Fruit fly (Drosophila melanogaster): ENCODE results near the gene lds.

DNA sequence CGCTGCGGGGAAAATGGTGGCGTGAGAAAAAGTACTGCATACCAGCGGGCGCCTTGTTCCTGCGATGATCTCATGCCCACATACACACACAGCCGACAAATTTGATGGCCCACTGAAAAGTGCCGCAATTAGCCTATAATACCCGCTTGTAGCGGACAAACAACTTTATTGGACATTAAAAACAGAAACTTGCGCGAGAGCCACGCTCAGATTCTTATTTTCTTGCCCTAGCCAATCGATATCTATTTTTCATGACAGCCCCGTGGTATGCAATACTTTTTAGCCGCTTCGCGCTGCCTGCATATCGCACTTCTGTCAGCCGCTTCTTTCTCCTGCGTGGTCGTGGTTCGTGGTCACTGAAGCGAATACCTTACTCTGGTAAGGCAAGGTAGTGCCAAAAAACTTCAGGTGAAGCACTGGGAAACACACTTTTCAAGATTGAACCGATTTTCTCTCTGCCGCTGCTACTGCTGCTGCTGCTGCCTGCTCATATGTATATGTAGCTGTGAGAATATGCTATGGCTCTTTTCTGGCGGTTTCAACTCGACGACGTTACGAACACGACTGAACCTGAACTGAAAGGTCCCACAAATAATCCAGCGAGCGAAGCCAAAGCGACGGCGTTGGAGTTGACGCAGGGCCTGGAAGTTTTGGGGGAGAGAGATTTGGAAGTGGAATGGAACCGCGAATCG is 33.9 kb upstream of the lds start, which contains the start of gene CG17816:
- no peak for TF ChIP-seq da (GFP tag; optimal IDR thresholded peaks at IDR 0.05)
- TF ChIP-seq Taf1 (GFP tag; IDR thresholded peaks at IDR 0.05): no peak
- no peak for TF ChIP-seq YL-1 (GFP tag; optimal IDR thresholded peaks at IDR 0.05)
- TF ChIP-seq h (optimal IDR thresholded peaks at IDR 0.05): no peak
- TF ChIP-seq BtbVII (GFP tag; optimal IDR thresholded peaks at IDR 0.05): no peak
- TF ChIP-seq stc (GFP tag; IDR thresholded peaks at IDR 0.05): no peak; the same call in 1 of the 2 replicates
- TF ChIP-seq CG17385 (GFP tag; optimal IDR thresholded peaks at IDR 0.05): no peak
- TF ChIP-seq CG11456 (GFP tag; IDR thresholded peaks at IDR 0.05): no peak
- no peak for TF ChIP-seq CG10274 (GFP tag; optimal IDR thresholded peaks at IDR 0.05)
- TF ChIP-seq CG14050 (GFP tag; IDR thresholded peaks at IDR 0.05): no peak
- no peak for TF ChIP-seq Bgb (GFP tag; IDR thresholded peaks at IDR 0.05; ENCODE audit: partially characterized antibody)

Data from whole organism, embryonic.